Fruit fly (Drosophila melanogaster): Measurements from ENCODE around the gene CG12971.

CG12971 gene

dm6 chr3L:21382158-21382610 lies 25.9 kb upstream of the CG12971 start, which contains the start of gene rgn:
rgn (plus strand) TSS chr3L:21382501.
- TF ChIP-seq peb (GFP tag; IDR thresholded peaks at IDR 0.05) (no peak), danr (GFP tag; IDR thresholded peaks at IDR 0.05) (peak; percentile 44; the same call in 1 of the 2 replicates), gem (tag; optimal IDR thresholded peaks at IDR 0.05) (peak; percentile 90), CG9727 (GFP tag; optimal IDR thresholded peaks at IDR 0.05) (peak; percentile 83), CG7987 (GFP tag; optimal IDR thresholded peaks at IDR 0.05) (peak; percentile 1), Atf-2 (GFP tag; optimal IDR thresholded peaks at IDR 0.05) (peak; percentile 12), nerfin-1 (tag; optimal IDR thresholded peaks at IDR 0.05) (peak; percentile 26), pfk (GFP tag; optimal IDR thresholded peaks at IDR 0.05) (no peak), Med (GFP tag) (peak; percentile 94), ind (GFP tag; optimal IDR thresholded peaks at IDR 0.05) (peak; percentile 79), CG11085 (GFP tag; IDR thresholded peaks at IDR 0.05) (peak; percentile 48; the same call in 1 of the 2 replicates), HHEX (GFP tag; optimal IDR thresholded peaks at IDR 0.05) (peak; percentile 82), kay (GFP tag; optimal IDR thresholded peaks at IDR 0.05) (peak; percentile 49), zf30C (GFP tag; optimal IDR thresholded peaks at IDR 0.05) (peak; percentile 60), gsb (GFP tag; IDR thresholded peaks at IDR 0.05) (peak; percentile 51; the same call in 1 of the 2 replicates), E2f2 (GFP tag; IDR thresholded peaks at IDR 0.05) (peak; percentile 53), gce (GFP tag; IDR thresholded peaks at IDR 0.05) (0 out of 3 replicates have a peak, but pooled peaks have one; percentile 31), unpg (GFP tag; optimal IDR thresholded peaks at IDR 0.05) (peak; percentile 78), CG7271 (tag; optimal IDR thresholded peaks at IDR 0.05) (no peak), CrebB (tag; optimal IDR thresholded peaks at IDR 0.05) (peak; percentile 43), Taf1 (GFP tag; IDR thresholded peaks at IDR 0.05) (peak; percentile 78), dm (GFP tag; optimal IDR thresholded peaks at IDR 0.05) (peak; percentile 10), CG8089 (GFP tag; optimal IDR thresholded peaks at IDR 0.05) (no peak), CG17802 (tag; optimal IDR thresholded peaks at IDR 0.05) (no peak), HLH4C (GFP tag; IDR thresholded peaks at IDR 0.05; ENCODE audit: partially characterized antibody) (no peak), CG6689 (GFP tag; IDR thresholded peaks at IDR 0.05) (peak; percentile 75), CG12391 (tag; optimal IDR thresholded peaks at IDR 0.05) (peak; percentile 77), Antp (GFP tag; optimal IDR thresholded peaks at IDR 0.05) (peak; percentile 54), nom (GFP tag; optimal IDR thresholded peaks at IDR 0.05) (peak; percentile 51), zen2 (GFP tag; IDR thresholded peaks at IDR 0.05; ENCODE audit: partially characterized antibody) (no peak), CG11093 (GFP tag; IDR thresholded peaks at IDR 0.05) (peak; percentile 46; the same call in 1 of the 3 replicates), CG7357 (GFP tag; IDR thresholded peaks at IDR 0.05) (peak; percentile 52; the same call in 1 of the 3 replicates), ac (GFP tag; optimal IDR thresholded peaks at IDR 0.05) (no peak), bowl (GFP tag; IDR thresholded peaks at IDR 0.05) (no peak), fru (optimal IDR thresholded peaks at IDR 0.05) (no peak), sna (GFP tag; IDR thresholded peaks at IDR 0.05; ENCODE audit: partially characterized antibody) (no peak), Six4 (GFP tag; optimal IDR thresholded peaks at IDR 0.05) (peak; percentile 31), CG18011 (GFP tag; optimal IDR thresholded peaks at IDR 0.05) (peak; percentile 62), twi (tag; optimal IDR thresholded peaks at IDR 0.05) (no peak), CG11398 (GFP tag; optimal IDR thresholded peaks at IDR 0.05) (no peak), CG8765 (GFP tag; IDR thresholded peaks at IDR 0.05) (peak; percentile 37; the same call in 1 of the 2 replicates), H15 (GFP tag; IDR thresholded peaks at IDR 0.05) (peak; percentile 56; the same call in 1 of the 3 replicates), z (GFP tag; IDR thresholded peaks at IDR 0.05) (no peak), CG10462 (GFP tag; optimal IDR thresholded peaks at IDR 0.05) (peak; percentile 41), ato (GFP tag; IDR thresholded peaks at IDR 0.05; ENCODE audit: partially characterized antibody) (no peak), yki (optimal IDR thresholded peaks at IDR 0.05) (no peak), Doc2 (GFP tag; IDR thresholded peaks at IDR 0.05) (no peak), C15 (GFP tag; IDR thresholded peaks at IDR 0.05) (peak; percentile 63; the same call in 2 of the 3 replicates), CG6254 (GFP tag; optimal IDR thresholded peaks at IDR 0.05) (no peak), CG1603 (tag; optimal IDR thresholded peaks at IDR 0.05) (peak; percentile 52), stc (GFP tag; IDR thresholded peaks at IDR 0.05) (peak; percentile 71)
